Fruit fly (Drosophila melanogaster) whole organism, embryonic: Measurements from ENCODE around the gene Rassf.

Experiments
- Abd-B ChIP-seq: fragments of 200-800 bp; sonication (Bioruptor generic); optimal IDR thresholded peaks from 2 replicates; lab custom pipeline; 2018; ENCODE audit warnings: missing biosample characterization, mild to moderate bottlenecking, missing genetic modification characterization, moderate library complexity
- Adf1 ChIP-seq: fragments of 200-800 bp; sonication (Bioruptor generic); IDR thresholded peaks from 2 replicates; pipeline ENCODE4 v1.3.6; 2022; ENCODE audit warnings: missing biosample characterization, missing genetic modification characterization
- BtbVII ChIP-seq: fragments of 200-800 bp; sonication (Bioruptor generic); optimal IDR thresholded peaks from 3 replicates; lab custom pipeline; 2017; ENCODE audit warnings: missing biosample characterization, mild to moderate bottlenecking, missing genetic modification characterization
- Bteb2 ChIP-seq: fragments of 200-800 bp; sonication (Bioruptor generic); optimal IDR thresholded peaks from 2 replicates; lab custom pipeline; 2016; ENCODE audit warnings: missing biosample characterization, missing genetic modification characterization
- CG10431 ChIP-seq: fragments of 200-800 bp; sonication (Bioruptor generic); optimal IDR thresholded peaks from 3 replicates; lab custom pipeline; 2018; ENCODE audit warnings: missing biosample characterization, mild to moderate bottlenecking, missing genetic modification characterization
- CG10543 ChIP-seq: fragments of 200-800 bp; sonication (Bioruptor generic); optimal IDR thresholded peaks from 3 replicates; lab custom pipeline; 2017; ENCODE audit warnings: missing biosample characterization, mild to moderate bottlenecking, missing genetic modification characterization, moderate library complexity
- CG11085 ChIP-seq: fragments of 200-800 bp; sonication (Bioruptor generic); IDR thresholded peaks from 2 replicates; pipeline ENCODE4 v1.3.6; 2022; ENCODE audit warnings: missing biosample characterization, missing genetic modification characterization
- CG13624 ChIP-seq: fragments of 200-800 bp; sonication (Bioruptor generic); optimal IDR thresholded peaks from 2 replicates; lab custom pipeline; 2016; ENCODE audit warnings: missing biosample characterization, missing genetic modification characterization
- CG15011 ChIP-seq: fragments of 200-800 bp; sonication (Bioruptor generic); optimal IDR thresholded peaks from 3 replicates; lab custom pipeline; 2018; ENCODE audit warnings: missing biosample characterization, mild to moderate bottlenecking, missing genetic modification characterization
- CG15601 ChIP-seq: fragments of 200-800 bp; sonication (Bioruptor generic); optimal IDR thresholded peaks from 3 replicates; lab custom pipeline; 2019; ENCODE audit warnings: missing biosample characterization, mild to moderate bottlenecking, missing genetic modification characterization, moderate library complexity
- CG15696 ChIP-seq: fragments of 200-800 bp; sonication (Bioruptor generic); optimal IDR thresholded peaks from 2 replicates; lab custom pipeline; 2019; ENCODE audit warnings: missing biosample characterization, mild to moderate bottlenecking, missing genetic modification characterization, moderate library complexity
- CG1603 ChIP-seq: fragments of 200-800 bp; sonication (Bioruptor generic); optimal IDR thresholded peaks from 2 replicates; lab custom pipeline; 2019; ENCODE audit warnings: missing biosample characterization, mild to moderate bottlenecking, missing genetic modification characterization, moderate library complexity
- CG17829 ChIP-seq: fragments of 200-800 bp; optimal IDR thresholded peaks from 2 replicates; lab custom pipeline; 2019; ENCODE audit warnings: missing biosample characterization, mild to moderate bottlenecking, missing genetic modification characterization, moderate library complexity
- CG18619 ChIP-seq: fragments of 200-800 bp; sonication (Bioruptor generic); optimal IDR thresholded peaks from 3 replicates; lab custom pipeline; 2017; ENCODE audit warnings: missing biosample characterization, mild to moderate bottlenecking, missing genetic modification characterization
- CG34422 ChIP-seq: fragments of 200-800 bp; sonication (Bioruptor generic); IDR thresholded peaks from 3 replicates; pipeline ENCODE4 v1.3.6; 2022; ENCODE audit warnings: missing biosample characterization, missing genetic modification characterization
- CG4360 ChIP-seq: fragments of 200-800 bp; sonication (Bioruptor generic); IDR thresholded peaks from 2 replicates; pipeline ENCODE4 v1.3.6; 2022; ENCODE audit warnings: missing biosample characterization, missing genetic modification characterization
- CG4730 ChIP-seq: fragments of 200-800 bp; sonication (Bioruptor generic); IDR thresholded peaks from 2 replicates; pipeline ENCODE4 v1.3.6; 2022; ENCODE audit warnings: missing biosample characterization, missing genetic modification characterization
- CG4820 ChIP-seq: fragments of 200-800 bp; sonication (Bioruptor generic); optimal IDR thresholded peaks from 3 replicates; lab custom pipeline; 2016; ENCODE audit warnings: missing biosample characterization, missing genetic modification characterization
- CG4854 ChIP-seq: fragments of 200-800 bp; sonication (Bioruptor generic); optimal IDR thresholded peaks from 2 replicates; lab custom pipeline; 2016; ENCODE audit warnings: missing biosample characterization, missing genetic modification characterization, inconsistent platforms
- CG5180 ChIP-seq: fragments of 200-800 bp; sonication (Bioruptor generic); optimal IDR thresholded peaks from 3 replicates; lab custom pipeline; 2017; ENCODE audit warnings: missing biosample characterization, missing genetic modification characterization, mild to moderate bottlenecking, moderate library complexity, missing genetic modification reagents
- CG9727 ChIP-seq: fragments of 200-800 bp; sonication (Bioruptor generic); optimal IDR thresholded peaks from 3 replicates; lab custom pipeline; 2017; ENCODE audit warnings: missing biosample characterization, mild to moderate bottlenecking, missing genetic modification characterization
- Camta ChIP-seq: fragments of 200-800 bp; sonication (Bioruptor generic); optimal IDR thresholded peaks from 2 replicates; lab custom pipeline; 2016; ENCODE audit warnings: missing biosample characterization, missing genetic modification characterization
- Dp ChIP-seq: fragments of 200-800 bp; sonication (Bioruptor generic); optimal IDR thresholded peaks from 2 replicates; lab custom pipeline; 2018; ENCODE audit warnings: missing biosample characterization, mild to moderate bottlenecking, missing genetic modification characterization, moderate library complexity
- Dref ChIP-seq: fragments of 200-800 bp; sonication (Bioruptor generic); IDR thresholded peaks from 2 replicates; pipeline ENCODE4 v1.3.6; 2022; ENCODE audit warnings: missing biosample characterization, missing genetic modification characterization
- HLH54F ChIP-seq: fragments of 200-800 bp; sonication (Bioruptor generic); optimal IDR thresholded peaks from 3 replicates; lab custom pipeline; 2016; ENCODE audit warnings: missing biosample characterization, missing genetic modification characterization
- Hr51 ChIP-seq, 2 experiments: fragments of 200-800 bp; sonication (Bioruptor generic); optimal IDR thresholded peaks; 2 replicates in 1 of 2; 3 replicates in 1 of 2; lab custom pipeline; 2016 to 2018; ENCODE audit warnings: missing biosample characterization in 2 of 2, missing genetic modification characterization in 2 of 2, mild to moderate bottlenecking in 1 of 2, moderate library complexity in 1 of 2
- MESR4 ChIP-seq: fragments of 200-800 bp; sonication (Bioruptor generic); optimal IDR thresholded peaks from 2 replicates; lab custom pipeline; 2018; ENCODE audit warnings: missing biosample characterization, mild to moderate bottlenecking, missing genetic modification characterization, moderate library complexity
- Mad ChIP-seq: fragments of 200-800 bp; sonication (Bioruptor generic); optimal IDR thresholded peaks from 2 replicates; lab custom pipeline; 2016; ENCODE audit warnings: missing biosample characterization, missing genetic modification characterization
- Nf-YC ChIP-seq: fragments of 200-800 bp; optimal IDR thresholded peaks from 3 replicates; lab custom pipeline; 2019; ENCODE audit warnings: missing biosample characterization, mild to moderate bottlenecking, missing genetic modification characterization, moderate library complexity
- Sox102F ChIP-seq: fragments of 200-800 bp; sonication (Bioruptor generic); optimal IDR thresholded peaks from 2 replicates; lab custom pipeline; 2018; ENCODE audit warnings: missing biosample characterization, mild to moderate bottlenecking, missing genetic modification characterization, moderate library complexity
- bsh ChIP-seq, 2 experiments: fragments of 200-800 bp; sonication (Bioruptor generic); optimal IDR thresholded peaks; 2 replicates each; lab custom pipeline; 2017 to 2018; ENCODE audit warnings: mild to moderate bottlenecking in 2 of 2, missing biosample characterization in 2 of 2, missing genetic modification characterization in 2 of 2, moderate library complexity in 1 of 2
- btn ChIP-seq: fragments of 200-800 bp; sonication (Bioruptor generic); optimal IDR thresholded peaks from 2 replicates; lab custom pipeline; 2016; ENCODE audit warnings: missing biosample characterization, missing genetic modification characterization
- cad ChIP-seq: fragments of >200 bp; optimal IDR thresholded peaks from 2 replicates; lab custom pipeline; 2017; ENCODE audit warnings: missing biosample characterization, missing genetic modification characterization
- cg ChIP-seq: fragments of 200-800 bp; sonication (Bioruptor generic); optimal IDR thresholded peaks from 3 replicates; lab custom pipeline; 2019; ENCODE audit warnings: missing biosample characterization, mild to moderate bottlenecking, missing genetic modification characterization, moderate library complexity
- chif ChIP-seq, 2 experiments: fragments of 200-800 bp; sonication (Bioruptor generic); optimal IDR thresholded peaks; 3 replicates each; lab custom pipeline; 2016; ENCODE audit warnings: missing biosample characterization in 2 of 2, missing genetic modification characterization in 2 of 2
- en ChIP-seq: fragments of 200-800 bp; sonication (Bioruptor generic); optimal IDR thresholded peaks from 2 replicates; lab custom pipeline; 2016; ENCODE audit warnings: missing biosample characterization, missing genetic modification characterization
- ftz-f1 ChIP-seq: fragments of 200-800 bp; sonication (Bioruptor generic); optimal IDR thresholded peaks from 2 replicates; lab custom pipeline; 2016; ENCODE audit warnings: missing biosample characterization, missing genetic modification characterization
- gce ChIP-seq: fragments of 200-800 bp; sonication (Bioruptor generic); IDR thresholded peaks from 3 replicates; pipeline ENCODE4 v1.3.6; 2022; ENCODE audit warnings: missing biosample characterization, missing genetic modification characterization
- gcm2 ChIP-seq: fragments of 200-800 bp; sonication (Bioruptor generic); optimal IDR thresholded peaks from 2 replicates; lab custom pipeline; 2016; ENCODE audit warnings: missing biosample characterization, missing genetic modification characterization
- gem ChIP-seq: fragments of 200-800 bp; sonication (Bioruptor generic); optimal IDR thresholded peaks from 2 replicates; lab custom pipeline; 2019; ENCODE audit warnings: missing biosample characterization, mild to moderate bottlenecking, missing genetic modification characterization, moderate library complexity
- gfzf ChIP-seq: fragments of 200-800 bp; sonication (Bioruptor generic); optimal IDR thresholded peaks from 2 replicates; lab custom pipeline; 2016; ENCODE audit warnings: missing biosample characterization, mild to moderate bottlenecking, missing genetic modification characterization, moderate library complexity
- insv ChIP-seq, 2 experiments: fragments of 200-800 bp; sonication (Bioruptor generic); optimal IDR thresholded peaks; 3 replicates each; lab custom pipeline; 2016 to 2018; ENCODE audit warnings: missing biosample characterization in 2 of 2, missing genetic modification characterization in 2 of 2
- lov ChIP-seq, 2 experiments: fragments of 200-800 bp in 1 of 2; fragments of >200 bp in 1 of 2; sonication (Bioruptor generic) in 1 of 2; IDR thresholded peaks in 1 of 2; optimal IDR thresholded peaks in 1 of 2; 2 replicates in 1 of 2; 3 replicates in 1 of 2; pipeline versions ENCODE4 v1.3.6 to Lab custom; 2017 to 2022; ENCODE audit warnings: missing biosample characterization in 1 of 2, missing genetic modification characterization in 1 of 2
- mirr ChIP-seq: fragments of 200-800 bp; sonication (Bioruptor generic); optimal IDR thresholded peaks from 3 replicates; lab custom pipeline; 2018; ENCODE audit warnings: missing biosample characterization, mild to moderate bottlenecking, missing genetic modification characterization
- nerfin-1 ChIP-seq: fragments of 200-800 bp; sonication (Bioruptor generic); optimal IDR thresholded peaks from 3 replicates; lab custom pipeline; 2019; ENCODE audit warnings: missing biosample characterization, mild to moderate bottlenecking, missing genetic modification characterization, moderate library complexity
- pzg ChIP-seq: fragments of 200-800 bp; sonication (Bioruptor generic); optimal IDR thresholded peaks from 3 replicates; lab custom pipeline; 2018; ENCODE audit warnings: missing biosample characterization, mild to moderate bottlenecking, missing genetic modification characterization, moderate library complexity
- vvl ChIP-seq: fragments of 200-800 bp; sonication (Bioruptor generic); IDR thresholded peaks from 2 replicates; pipeline ENCODE4 v1.3.6; 2022; ENCODE audit warnings: missing biosample characterization, missing genetic modification characterization
- zen ChIP-seq: fragments of 200-800 bp; sonication (Bioruptor generic); optimal IDR thresholded peaks from 3 replicates; lab custom pipeline; 2018; ENCODE audit warnings: missing biosample characterization, mild to moderate bottlenecking, missing genetic modification characterization, moderate library complexity
- zfh1 ChIP-seq: fragments of 200-800 bp; sonication (Bioruptor generic); IDR thresholded peaks from 3 replicates; pipeline ENCODE4 v1.3.6; 2022; ENCODE audit warnings: missing biosample characterization, missing genetic modification characterization

Rassf gene

dm6 chr3R:23156865-23157515 lies 39.3 kb upstream of the Rassf start (continued):
- TF ChIP-seq BtbVII (GFP tag; lab: Kevin White, UChicago), result peak; percentile 76
- TF ChIP-seq mirr (GFP tag; lab: Kevin White, UChicago), result peak; percentile 69
- TF ChIP-seq cad (GFP tag; lab: Kevin White, UChicago), result peak; percentile 51
- TF ChIP-seq pzg (GFP tag; lab: Kevin White, UChicago), result peak; percentile 11
- TF ChIP-seq CG10543, result peak; percentile 93
- no peak for TF ChIP-seq gfzf
- TF ChIP-seq MESR4, result no peak
- TF ChIP-seq CG17829 (tag; lab: Kevin White, UChicago), result no peak
- TF ChIP-seq gem (tag; lab: Kevin White, UChicago), result no peak
- TF ChIP-seq gcm2, result no peak
- TF ChIP-seq Mad (GFP tag; lab: Kevin White, UChicago), result no peak
- 0 out of 2 replicates have a peak, but pooled peaks have one; percentile 52 for TF ChIP-seq CG4360 (GFP tag; lab: Robert Waterston, UW)
- TF ChIP-seq Dp, result no peak
- TF ChIP-seq Nf-YC, result peak; percentile 32
- peak in 1 of 2 experiments; percentile 50 for TF ChIP-seq Hr51 (GFP tag; optimal IDR thresholded peaks at IDR 0.05; lab: Kevin White, UChicago)
- peak; percentile 42 for TF ChIP-seq ftz-f1 (GFP tag; lab: Kevin White, UChicago)
- TF ChIP-seq Bteb2, result no peak
- TF ChIP-seq zen (tag; lab: Kevin White, UChicago), result peak; percentile 2
- peak; percentile 18 for TF ChIP-seq CG18619 (GFP tag; lab: Kevin White, UChicago)
- TF ChIP-seq zfh1 (GFP tag; lab: Robert Waterston, UW), result no peak
- TF ChIP-seq CG9727, result peak; percentile 10
- TF ChIP-seq chif (GFP tag; optimal IDR thresholded peaks at IDR 0.05; lab: Kevin White, UChicago), result no peak
- no peak for TF ChIP-seq CG15011
- TF ChIP-seq CG10431 (GFP tag; lab: Kevin White, UChicago), result peak; percentile 80
- TF ChIP-seq lov (optimal IDR thresholded peaks at IDR 0.05; lab: Kevin White, UChicago), result no peak
- no peak for TF ChIP-seq lov (GFP tag; IDR thresholded peaks at IDR 0.05; lab: Robert Waterston, UW)
- TF ChIP-seq CG5180 (GFP tag; lab: Kevin White, UChicago), result peak; percentile 42
- TF ChIP-seq insv (GFP tag; optimal IDR thresholded peaks at IDR 0.05; lab: Kevin White, UChicago), result peak in 1 of 2 experiments; percentile 95
- peak; percentile 14 for TF ChIP-seq CG1603 (tag; lab: Kevin White, UChicago)
- 0 out of 2 replicates have a peak, but pooled peaks have one; percentile 21 for TF ChIP-seq vvl (GFP tag; lab: Robert Waterston, UW)
- peak; percentile 97 for TF ChIP-seq CG13624
- peak; percentile 77 for TF ChIP-seq nerfin-1 (tag; lab: Kevin White, UChicago)
- TF ChIP-seq CG34422 (GFP tag; lab: Robert Waterston, UW), result peak; percentile 89
- TF ChIP-seq bsh (GFP tag; optimal IDR thresholded peaks at IDR 0.05; lab: Kevin White, UChicago), result peak in 1 of 2 experiments; percentile 30
- TF ChIP-seq CG15601 (tag; lab: Kevin White, UChicago), result no peak
- TF ChIP-seq CG4730 (GFP tag; lab: Robert Waterston, UW), result no peak
- no peak for TF ChIP-seq HLH54F (GFP tag; lab: Kevin White, UChicago)
- TF ChIP-seq CG4820, result no peak
- peak; percentile 99 for TF ChIP-seq cg
- peak; percentile 38; the same call in 1 of the 2 replicates for TF ChIP-seq Adf1 (GFP tag; lab: Robert Waterston, UW)
- no peak for TF ChIP-seq Sox102F (GFP tag; lab: Kevin White, UChicago)
- no peak; the same call in 2 of the 3 replicates for TF ChIP-seq gce (GFP tag; lab: Robert Waterston, UW)
- TF ChIP-seq CG11085, result no peak
- TF ChIP-seq Dref (GFP tag; lab: Robert Waterston, UW), result no peak
- peak; percentile 5 for TF ChIP-seq CG15696
- TF ChIP-seq CG4854 (GFP tag; lab: Kevin White, UChicago), result no peak
- no peak for TF ChIP-seq Abd-B
- TF ChIP-seq btn, result no peak
- TF ChIP-seq en (GFP tag; lab: Kevin White, UChicago), result no peak
- no peak for TF ChIP-seq Camta (GFP tag; lab: Kevin White, UChicago)
